Worm (Caenorhabditis elegans) whole organism, early embryonic: ENCODE results near the gene him-18.

ENCODE experiments used
- F13C5.2 ChIP-seq: sonication (generic microtip); optimal IDR thresholded peaks from 2 replicates; lab custom pipeline; 2017; ENCODE audit warnings: mild to moderate bottlenecking, missing genetic modification characterization, inconsistent platforms, missing compliant biosample characterization
- ets-7 ChIP-seq: sonication (generic microtip); optimal IDR thresholded peaks from 2 replicates; lab custom pipeline; 2016; ENCODE audit warnings: missing genotype, missing genetic modification characterization, missing compliant biosample characterization
- flt-1 ChIP-seq: fragments of 200-800 bp; sonication (Bioruptor generic); IDR thresholded peaks from 2 replicates; pipeline ENCODE4 v1.3.6; 2022; ENCODE audit warnings: missing genetic modification characterization, missing compliant biosample characterization
- hnd-1 ChIP-seq: sonication (generic microtip); optimal IDR thresholded peaks from 2 replicates; lab custom pipeline; 2016; ENCODE audit warnings: missing genetic modification characterization, missing compliant biosample characterization
- sea-1 ChIP-seq: fragments of 200-800 bp; sonication (Bioruptor generic); conservative IDR thresholded peaks from 2 replicates; pipeline ENCODE4 v1.3.6; 2022; ENCODE audit warnings: missing genetic modification characterization, missing compliant biosample characterization
- tbx-37 ChIP-seq: fragments of 200-800 bp; sonication (Bioruptor generic); conservative IDR thresholded peaks from 2 replicates; pipeline ENCODE4 v1.3.6; 2022; ENCODE audit warnings: missing genetic modification reagents, missing genetic modification characterization, missing compliant biosample characterization

- TF ChIP-seq F13C5.2 (tag; lab: Kevin White, UChicago) (no peak), sea-1 (GFP tag; lab: Robert Waterston, UW) (no peak), hnd-1 (no peak), tbx-37 (GFP tag; lab: Robert Waterston, UW) (no peak), ets-7 (no peak), flt-1 (no peak)
Observed at ce11 chrIII:4745934-4746333, 30.9 kb upstream of the him-18 start, which contains the start of gene F17C8.6.
